Worm (Caenorhabditis elegans): ENCODE results near the gene met-2.

met-2 gene

DNA sequence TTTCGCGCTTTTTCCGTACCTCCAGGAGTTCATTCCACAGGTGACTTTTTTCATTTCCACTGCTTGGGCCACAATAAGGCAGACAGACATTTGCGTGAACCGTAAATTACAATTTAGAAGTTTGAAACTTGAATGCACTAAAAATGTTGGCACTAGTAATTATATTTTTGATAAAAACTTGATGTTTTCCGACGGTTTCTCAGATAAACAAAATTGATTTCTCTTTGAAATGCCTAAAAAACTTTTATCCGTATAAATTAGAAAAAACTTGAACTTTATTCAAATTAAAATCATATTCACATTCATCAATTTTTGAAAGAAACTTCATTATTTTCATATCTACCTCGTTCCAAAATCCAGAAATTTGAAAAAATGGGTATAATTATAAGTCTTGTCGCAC lies 20.6 kb downstream of the met-2 start, which contains the start of gene ZK353.3:
Gene ZK353.3 (plus strand): TSS at position 301 of the 400 bp plus-strand sequence.
- no peak for TF ChIP-seq hlh-1 (tag; optimal IDR thresholded peaks at IDR 0.05)

- TF ChIP-seq mep-1 (tag; optimal IDR thresholded peaks at IDR 0.05) (no peak), flh-1 (GFP tag; optimal IDR thresholded peaks at IDR 0.05) (no peak), lin-13 (tag; optimal IDR thresholded peaks at IDR 0.05) (no peak), lsy-2 (tag; optimal IDR thresholded peaks at IDR 0.05) (no peak), unc-62 (GFP tag; optimal IDR thresholded peaks at IDR 0.05) (no peak), unc-120 (tag; optimal IDR thresholded peaks at IDR 0.05; ENCODE audit: poor library complexity, severe bottlenecking) (no peak), cnd-1 (tag; optimal IDR thresholded peaks at IDR 0.05) (no peak), blmp-1 (tag; optimal IDR thresholded peaks at IDR 0.05) (no peak), ceh-83 (GFP tag; optimal IDR thresholded peaks at IDR 0.05) (no peak), pha-4 (tag; optimal IDR thresholded peaks at IDR 0.05) (no peak)
Measured at ce11 chrIII:8398411-8398810, 23.3 kb downstream of the met-2 start, which contains the start of gene ZK353.2. Gene ZK353.2 (plus strand): TSS chrIII:8398711.

- TF ChIP-seq mab-5 (tag; optimal IDR thresholded peaks at IDR 0.05), result no peak
- TF ChIP-seq blmp-1 (tag; optimal IDR thresholded peaks at IDR 0.05), result no peak
- TF ChIP-seq flh-1 (GFP tag; optimal IDR thresholded peaks at IDR 0.05), result no peak
- no peak for TF ChIP-seq nhr-28 (tag; optimal IDR thresholded peaks at IDR 0.05)
- no peak for TF ChIP-seq pha-4 (tag; optimal IDR thresholded peaks at IDR 0.05)
- TF ChIP-seq sem-2 (GFP tag; optimal IDR thresholded peaks at IDR 0.05), result no peak
- no peak for TF ChIP-seq ces-1 (GFP tag; optimal IDR thresholded peaks at IDR 0.05)
- no peak for TF ChIP-seq sptf-1 (tag; optimal IDR thresholded peaks at IDR 0.05)
- TF ChIP-seq elt-3 (tag; optimal IDR thresholded peaks at IDR 0.05), result no peak
Measured at ce11 chrIII:8400478-8400877, 25.4 kb downstream of the met-2 start.

- no peak for TF ChIP-seq tbx-8 (GFP tag; optimal IDR thresholded peaks at IDR 0.05)
- no peak for TF ChIP-seq sptf-1 (tag; optimal IDR thresholded peaks at IDR 0.05)
- TF ChIP-seq nhr-12 (tag; optimal IDR thresholded peaks at IDR 0.05), result no peak
- no peak for TF ChIP-seq ces-1 (GFP tag; optimal IDR thresholded peaks at IDR 0.05)
- TF ChIP-seq mls-2 (tag; optimal IDR thresholded peaks at IDR 0.05), result no peak
- no peak for TF ChIP-seq mab-5 (tag; optimal IDR thresholded peaks at IDR 0.05)
- TF ChIP-seq bed-3 (GFP tag; optimal IDR thresholded peaks at IDR 0.05), result no peak
- TF ChIP-seq ceh-39 (tag; optimal IDR thresholded peaks at IDR 0.05), result no peak
- no peak for TF ChIP-seq cnd-1 (tag; optimal IDR thresholded peaks at IDR 0.05)
- no peak for TF ChIP-seq nhr-28 (tag; optimal IDR thresholded peaks at IDR 0.05)
- TF ChIP-seq lin-13 (tag; optimal IDR thresholded peaks at IDR 0.05), result no peak
- TF ChIP-seq ceh-43 (GFP tag; optimal IDR thresholded peaks at IDR 0.05), result no peak
- TF ChIP-seq flh-1 (GFP tag; optimal IDR thresholded peaks at IDR 0.05), result no peak
- no peak for TF ChIP-seq elt-1 (tag; optimal IDR thresholded peaks at IDR 0.05; ENCODE audit: borderline replicate concordance, insufficient read depth)
- TF ChIP-seq unc-39 (tag; optimal IDR thresholded peaks at IDR 0.05), result no peak
- TF ChIP-seq mep-1 (tag; optimal IDR thresholded peaks at IDR 0.05), result no peak
Measured at ce11 chrIII:8401887-8402286, 26.8 kb downstream of the met-2 start, which contains the start of gene lap-1. Gene lap-1 (minus strand): TSS chrIII:8401928.

DNA sequence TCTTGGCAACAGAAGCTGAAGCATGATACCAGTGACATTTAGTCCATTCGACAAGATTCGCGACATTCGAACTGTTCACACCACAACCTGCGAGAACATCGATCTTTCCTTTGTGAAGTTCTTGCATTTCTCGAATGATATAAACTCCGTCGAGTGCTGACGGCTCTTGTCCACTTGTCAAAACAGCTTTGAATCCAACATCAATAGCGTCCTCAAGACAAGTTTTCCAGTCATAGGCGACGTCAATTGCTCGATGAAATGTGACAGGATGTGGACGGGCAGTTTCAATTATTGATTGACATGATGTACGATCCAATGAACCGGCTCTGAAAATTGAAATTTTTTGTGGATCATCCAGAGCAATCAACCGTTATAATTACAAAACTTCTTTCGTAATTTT lies 27.5 kb downstream of the met-2 start:
- TF ChIP-seq ces-1 (GFP tag; optimal IDR thresholded peaks at IDR 0.05), result no peak
- no peak for TF ChIP-seq cnd-1 (tag; optimal IDR thresholded peaks at IDR 0.05)
- no peak for TF ChIP-seq elt-1 (tag; optimal IDR thresholded peaks at IDR 0.05; ENCODE audit: borderline replicate concordance, insufficient read depth)
- no peak for TF ChIP-seq mab-5 (tag; optimal IDR thresholded peaks at IDR 0.05)
- no peak for TF ChIP-seq pha-4 (tag; optimal IDR thresholded peaks at IDR 0.05)
- TF ChIP-seq nhr-28 (tag; optimal IDR thresholded peaks at IDR 0.05), result no peak
- TF ChIP-seq unc-120 (tag; optimal IDR thresholded peaks at IDR 0.05; ENCODE audit: poor library complexity, severe bottlenecking), result no peak
- no peak for TF ChIP-seq unc-62 (GFP tag; optimal IDR thresholded peaks at IDR 0.05)
- TF ChIP-seq drap-1 (GFP tag; optimal IDR thresholded peaks at IDR 0.05), result no peak
- TF ChIP-seq sptf-1 (tag; optimal IDR thresholded peaks at IDR 0.05), result no peak

DNA sequence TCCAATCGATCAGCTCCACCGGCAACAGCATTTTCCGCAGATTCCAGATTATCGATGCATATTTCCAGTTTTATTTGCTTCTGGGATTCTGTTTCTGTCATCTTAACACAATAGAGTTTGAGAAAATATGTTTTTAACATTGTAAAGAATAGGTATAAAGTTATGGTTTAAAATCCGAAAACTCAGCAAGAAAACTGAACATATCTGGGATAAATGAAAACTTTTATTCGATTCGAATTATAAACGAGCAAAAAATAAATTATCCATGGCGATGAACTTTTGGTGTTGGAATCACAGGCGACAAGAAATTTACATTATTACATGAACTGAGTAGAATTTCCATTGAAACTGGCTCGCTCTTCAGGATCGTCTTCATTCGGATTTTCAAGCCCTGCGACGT lies 28.4 kb downstream of the met-2 start, which contains the start of gene cutc-1:
Gene cutc-1 (minus strand): TSS at position 101 of the 400 bp plus-strand sequence.
- no peak for TF ChIP-seq ztf-11 (tag; optimal IDR thresholded peaks at IDR 0.05)

Data from whole organism, mixed stage, embryonic.